Fruit fly (Drosophila melanogaster) whole organism, wandering third instar larva: ENCODE data around the gene Argk2.

Experiments used
- CG32264 ChIP-seq: fragments of 200-800 bp; sonication (Bioruptor generic); optimal IDR thresholded peaks from 2 replicates; lab custom pipeline; 2016; ENCODE audit warnings: missing biosample characterization, missing genetic modification characterization
- CG9705 ChIP-seq: fragments of 200-800 bp; sonication (Bioruptor generic); optimal IDR thresholded peaks from 2 replicates; lab custom pipeline; 2018; ENCODE audit warnings: missing biosample characterization, mild to moderate bottlenecking, missing genetic modification characterization
- CrebA ChIP-seq: fragments of 200-800 bp; sonication (Bioruptor generic); optimal IDR thresholded peaks from 2 replicates; lab custom pipeline; 2016; ENCODE audit warnings: missing biosample characterization, mild to moderate bottlenecking, missing genetic modification characterization, borderline replicate concordance
- Dfd ChIP-seq: fragments of >200 bp; optimal IDR thresholded peaks from 2 replicates; lab custom pipeline; 2017; ENCODE audit warnings: missing biosample characterization, missing genetic modification characterization
- Dif ChIP-seq: fragments of 200-275, 200-300 bp; sonication (Bioruptor generic); optimal IDR thresholded peaks from 2 replicates; lab custom pipeline; 2018; ENCODE audit warnings: missing biosample characterization, missing genetic modification characterization; ENCODE audit not compliant: partially characterized antibody
- Hnf4 ChIP-seq: fragments of 200-800 bp; sonication (Bioruptor generic); optimal IDR thresholded peaks from 2 replicates; lab custom pipeline; 2016; ENCODE audit warnings: missing biosample characterization, mild to moderate bottlenecking, missing genetic modification characterization
- Hr78 ChIP-seq: fragments of >200 bp; optimal IDR thresholded peaks from 2 replicates; lab custom pipeline; 2017; ENCODE audit warnings: missing biosample characterization, missing genetic modification characterization
- Hr83 ChIP-seq: fragments of 200-300 bp; sonication (Bioruptor generic); optimal IDR thresholded peaks from 2 replicates; lab custom pipeline; 2016; ENCODE audit warnings: missing biosample characterization, mild to moderate bottlenecking, missing genetic modification characterization, moderate library complexity; ENCODE audit not compliant: poor library complexity, severe bottlenecking
- Jra ChIP-seq: sonication (Bioruptor generic); optimal IDR thresholded peaks from 2 replicates; lab custom pipeline; 2016; ENCODE audit warnings: missing biosample characterization, missing genetic modification characterization
- Mio ChIP-seq: sonication (Bioruptor generic); optimal IDR thresholded peaks from 2 replicates; lab custom pipeline; 2016; ENCODE audit warnings: missing biosample characterization, missing genetic modification characterization
- Myc ChIP-seq: fragments of >200 bp; optimal IDR thresholded peaks from 2 replicates; lab custom pipeline; 2017
- OdsH ChIP-seq: fragments of 200-800 bp; sonication (Bioruptor generic); optimal IDR thresholded peaks from 2 replicates; lab custom pipeline; 2016; ENCODE audit warnings: missing biosample characterization, mild to moderate bottlenecking, missing genetic modification characterization
- Rel ChIP-seq, 2 experiments: fragments of 200-800 bp; sonication (Bioruptor generic) in 1 of 2; optimal IDR thresholded peaks; 2 replicates in 1 of 2; 3 replicates in 1 of 2; lab custom pipeline; 2016 to 2019; ENCODE audit warnings: mild to moderate bottlenecking in 2 of 2, missing biosample characterization in 2 of 2, missing genetic modification characterization in 2 of 2, moderate library complexity in 1 of 2
- Sp1 ChIP-seq: fragments of 200-800 bp; sonication (Bioruptor generic); optimal IDR thresholded peaks from 3 replicates; lab custom pipeline; 2019; ENCODE audit warnings: missing biosample characterization, mild to moderate bottlenecking, missing genetic modification characterization, moderate library complexity
- Vsx2 ChIP-seq: fragments of 200-300, 225-300 bp; sonication (Bioruptor generic); optimal IDR thresholded peaks from 2 replicates; lab custom pipeline; 2018; ENCODE audit warnings: missing biosample characterization, missing genetic modification characterization; ENCODE audit not compliant: partially characterized antibody
- brk ChIP-seq: fragments of 200-800 bp; sonication (Bioruptor generic); optimal IDR thresholded peaks from 2 replicates; lab custom pipeline; 2016; ENCODE audit warnings: missing biosample characterization, mild to moderate bottlenecking, missing genetic modification characterization
- dl ChIP-seq, 2 experiments: fragments of 175-275, 200-275 bp in 1 of 2; fragments of 200-275 bp in 1 of 2; sonication (Bioruptor generic); optimal IDR thresholded peaks; lab custom pipeline; 2018; ENCODE audit warnings: mild to moderate bottlenecking in 2 of 2, missing biosample characterization in 2 of 2, missing genetic modification characterization in 2 of 2, moderate library complexity in 2 of 2; ENCODE audit not compliant: partially characterized antibody in 2 of 2, insufficient read depth in 1 of 2
- foxo ChIP-seq, 2 experiments: fragments of 200-800 bp; sonication (Bioruptor generic); optimal IDR thresholded peaks; 2 replicates in 1 of 2; 3 replicates in 1 of 2; lab custom pipeline; 2016 to 2017; ENCODE audit warnings: missing biosample characterization in 2 of 2, missing genetic modification characterization in 2 of 2
- fru ChIP-seq: fragments of 200-800 bp; sonication (Bioruptor generic); optimal IDR thresholded peaks from 3 replicates; lab custom pipeline; 2016; ENCODE audit warnings: missing biosample characterization, mild to moderate bottlenecking, missing genetic modification characterization
- h ChIP-seq: fragments of 200-800 bp; sonication (Bioruptor generic); optimal IDR thresholded peaks from 3 replicates; lab custom pipeline; 2016; ENCODE audit warnings: missing biosample characterization, mild to moderate bottlenecking, missing genetic modification characterization
- jim ChIP-seq: fragments of 175-275, 200-325 bp; sonication (Bioruptor generic); optimal IDR thresholded peaks from 2 replicates; lab custom pipeline; 2016; ENCODE audit warnings: missing biosample characterization, mild to moderate bottlenecking, missing genetic modification characterization
- pan ChIP-seq: fragments of >200 bp; optimal IDR thresholded peaks from 2 replicates; lab custom pipeline; 2017
- psq ChIP-seq: fragments of 200-800 bp; sonication (Bioruptor generic); optimal IDR thresholded peaks from 3 replicates; lab custom pipeline; 2017; ENCODE audit warnings: missing biosample characterization, mild to moderate bottlenecking, missing genetic modification characterization, moderate library complexity
- sage ChIP-seq: fragments of 200-800 bp; sonication (Bioruptor generic); optimal IDR thresholded peaks from 2 replicates; lab custom pipeline; 2016; ENCODE audit warnings: missing biosample characterization, mild to moderate bottlenecking, missing genetic modification characterization
- sv ChIP-seq: fragments of 200-800 bp; sonication (Bioruptor generic); optimal IDR thresholded peaks from 3 replicates; lab custom pipeline; 2016; ENCODE audit warnings: missing biosample characterization, missing genetic modification characterization
- tai ChIP-seq: sonication (Bioruptor generic); optimal IDR thresholded peaks from 2 replicates; lab custom pipeline; 2016; ENCODE audit warnings: missing biosample characterization, missing genetic modification characterization
- usp ChIP-seq: fragments of >200 bp; optimal IDR thresholded peaks from 2 replicates; lab custom pipeline; 2017; ENCODE audit warnings: missing biosample characterization, missing genetic modification characterization

The Argk2 gene

DNA sequence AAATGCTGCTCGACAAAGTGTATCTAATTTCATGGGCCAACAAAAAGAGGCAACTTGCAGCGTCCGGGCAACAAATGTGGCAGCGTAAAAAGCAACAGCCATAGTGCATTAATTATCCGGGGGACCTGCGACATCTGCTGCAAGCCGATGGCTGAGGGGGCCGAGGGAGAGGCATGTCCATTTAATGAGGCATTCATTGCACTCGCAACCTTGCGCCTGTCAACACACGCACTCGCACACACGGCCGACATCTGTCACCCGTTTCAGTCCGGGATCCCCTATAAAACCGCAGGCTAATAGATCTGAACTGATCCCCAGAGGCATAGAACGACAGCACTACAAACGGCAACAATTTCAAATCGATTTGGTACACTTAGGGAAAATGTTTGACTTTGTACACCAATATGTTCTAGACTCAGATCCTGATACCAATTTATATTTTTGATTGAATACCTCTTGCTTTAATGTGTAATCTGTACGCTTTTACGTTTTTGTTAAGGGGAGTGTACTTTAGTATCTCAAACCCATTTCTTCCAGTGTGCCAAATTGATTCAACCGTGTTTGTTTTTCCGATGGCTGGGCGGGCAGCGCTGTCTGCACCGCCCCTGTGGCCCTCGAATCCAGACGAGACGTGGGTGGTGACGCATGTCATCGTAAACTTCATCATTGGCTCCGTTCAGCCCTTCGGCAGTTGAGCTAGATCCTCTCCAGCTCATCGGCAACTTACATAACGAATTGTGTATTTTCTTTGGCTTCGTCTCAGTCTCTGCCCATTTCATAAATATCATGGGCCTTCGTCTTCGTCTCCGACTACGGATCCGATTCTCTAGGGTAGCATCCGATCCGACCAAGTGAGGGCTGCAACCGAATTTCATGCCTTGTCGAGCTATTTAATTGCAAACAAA lies 35.5 kb upstream of the Argk2 start:
- TF ChIP-seq h (no peak), sv (GFP tag; lab: Kevin White, UChicago) (peak; percentile 65)

DNA sequence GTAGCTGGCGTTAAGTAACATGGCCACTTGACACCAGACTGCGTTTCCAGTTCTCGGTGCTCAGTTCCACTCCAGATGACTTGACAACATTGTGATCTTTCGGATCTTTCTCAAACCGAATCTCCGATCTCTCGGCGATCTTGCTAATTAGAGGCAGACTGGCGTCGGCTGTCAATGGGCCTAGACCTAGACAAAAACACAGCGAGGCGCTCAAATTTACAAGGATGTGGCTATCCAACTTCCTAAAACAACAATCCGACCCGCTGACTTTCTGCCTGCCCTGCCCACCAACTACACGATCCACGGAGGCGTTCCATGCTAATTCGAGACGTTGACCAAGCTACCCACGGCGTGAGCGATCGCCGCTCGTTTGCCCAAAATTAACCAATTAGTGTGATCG lies 33.5 kb upstream of the Argk2 start:
- TF ChIP-seq tai (GFP tag; lab: Kevin White, UChicago) (no peak), foxo (GFP tag; optimal IDR thresholded peaks at IDR 0.05; lab: Kevin White, UChicago) (no peak), pan (lab: Kevin White, UChicago) (no peak), Jra (GFP tag; lab: Kevin White, UChicago) (no peak), brk (GFP tag; lab: Kevin White, UChicago) (no peak), Vsx2 (GFP tag; lab: Kevin White, UChicago) (no peak), dl (GFP tag; optimal IDR thresholded peaks at IDR 0.05; lab: Kevin White, UChicago; ENCODE audit: insufficient read depth in 1 of 2, partially characterized antibody in 2 of 2) (no peak), Dfd (GFP tag; lab: Kevin White, UChicago) (no peak), OdsH (GFP tag; lab: Kevin White, UChicago) (no peak), h (no peak), Hr83 (GFP tag; lab: Kevin White, UChicago) (no peak), CG32264 (GFP tag; lab: Kevin White, UChicago) (no peak), Hnf4 (GFP tag; lab: Kevin White, UChicago) (no peak), Mio (GFP tag; lab: Kevin White, UChicago) (no peak), CrebA (no peak), Sp1 (no peak)

DNA sequence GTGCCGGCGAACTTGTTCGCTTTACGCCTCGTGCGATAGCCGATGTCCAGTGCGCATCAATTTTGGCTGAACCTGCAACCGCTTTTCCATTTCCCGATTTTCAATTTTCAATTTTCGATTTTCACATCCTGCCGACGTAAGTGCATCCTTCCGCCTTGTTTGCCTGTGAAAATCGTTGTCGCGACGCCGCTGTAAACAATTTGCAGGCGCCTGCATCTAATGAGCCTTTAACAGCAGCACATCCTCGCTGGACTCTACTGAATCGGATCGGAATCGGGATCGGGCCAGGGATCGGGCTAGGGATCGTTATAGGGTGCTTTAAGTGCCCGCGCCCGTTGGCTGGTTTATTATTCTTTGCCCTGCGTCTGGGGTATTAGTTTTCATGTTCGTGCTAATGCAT lies 29.8 kb upstream of the Argk2 start:
- TF ChIP-seq CG9705 (GFP tag; lab: Kevin White, UChicago): no peak

DNA sequence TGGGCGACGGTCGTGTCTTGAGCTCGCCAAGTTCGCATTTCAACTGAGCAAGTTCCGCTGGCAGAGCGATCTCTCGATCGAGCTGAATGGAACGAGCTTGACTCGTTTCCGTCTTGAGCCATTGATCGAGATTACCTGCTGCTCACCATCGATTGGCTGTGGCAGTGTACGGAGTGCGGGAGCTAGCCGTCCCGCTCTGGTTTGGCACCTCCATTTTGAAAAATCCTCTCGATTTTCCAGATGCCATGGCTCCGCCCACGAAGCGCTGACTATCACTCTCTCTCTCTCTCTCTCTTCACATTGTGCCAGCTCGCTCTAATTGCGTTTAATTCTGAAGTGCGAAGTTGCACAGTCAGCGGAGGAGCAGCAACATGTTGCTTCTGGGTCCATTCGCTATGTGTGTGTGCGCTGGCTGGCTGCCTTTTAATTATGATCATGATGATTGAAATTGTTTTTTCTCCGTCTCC lies 28.0 kb upstream of the Argk2 start, which contains the start of gene Doc2:
Gene Doc2, minus strand, starts transcription at position 51 of the 467 bp plus-strand sequence.
- TF ChIP-seq psq (GFP tag; lab: Kevin White, UChicago): no peak
- TF ChIP-seq Sp1: no peak
- no peak for TF ChIP-seq Jra (GFP tag; lab: Kevin White, UChicago)
- TF ChIP-seq fru (GFP tag; lab: Kevin White, UChicago): no peak
- no peak for TF ChIP-seq Myc
- TF ChIP-seq Dif (GFP tag; lab: Kevin White, UChicago): peak; percentile 24
- TF ChIP-seq jim (GFP tag; lab: Kevin White, UChicago): no peak
- no peak for TF ChIP-seq h
- TF ChIP-seq usp (GFP tag; lab: Kevin White, UChicago): no peak
- TF ChIP-seq dl (GFP tag; optimal IDR thresholded peaks at IDR 0.05; lab: Kevin White, UChicago; ENCODE audit: insufficient read depth in 1 of 2, partially characterized antibody in 2 of 2): peak in 1 of 2 experiments; percentile 23
- no peak for TF ChIP-seq OdsH (GFP tag; lab: Kevin White, UChicago)
- TF ChIP-seq, all 38 proteins: peak for 2

DNA sequence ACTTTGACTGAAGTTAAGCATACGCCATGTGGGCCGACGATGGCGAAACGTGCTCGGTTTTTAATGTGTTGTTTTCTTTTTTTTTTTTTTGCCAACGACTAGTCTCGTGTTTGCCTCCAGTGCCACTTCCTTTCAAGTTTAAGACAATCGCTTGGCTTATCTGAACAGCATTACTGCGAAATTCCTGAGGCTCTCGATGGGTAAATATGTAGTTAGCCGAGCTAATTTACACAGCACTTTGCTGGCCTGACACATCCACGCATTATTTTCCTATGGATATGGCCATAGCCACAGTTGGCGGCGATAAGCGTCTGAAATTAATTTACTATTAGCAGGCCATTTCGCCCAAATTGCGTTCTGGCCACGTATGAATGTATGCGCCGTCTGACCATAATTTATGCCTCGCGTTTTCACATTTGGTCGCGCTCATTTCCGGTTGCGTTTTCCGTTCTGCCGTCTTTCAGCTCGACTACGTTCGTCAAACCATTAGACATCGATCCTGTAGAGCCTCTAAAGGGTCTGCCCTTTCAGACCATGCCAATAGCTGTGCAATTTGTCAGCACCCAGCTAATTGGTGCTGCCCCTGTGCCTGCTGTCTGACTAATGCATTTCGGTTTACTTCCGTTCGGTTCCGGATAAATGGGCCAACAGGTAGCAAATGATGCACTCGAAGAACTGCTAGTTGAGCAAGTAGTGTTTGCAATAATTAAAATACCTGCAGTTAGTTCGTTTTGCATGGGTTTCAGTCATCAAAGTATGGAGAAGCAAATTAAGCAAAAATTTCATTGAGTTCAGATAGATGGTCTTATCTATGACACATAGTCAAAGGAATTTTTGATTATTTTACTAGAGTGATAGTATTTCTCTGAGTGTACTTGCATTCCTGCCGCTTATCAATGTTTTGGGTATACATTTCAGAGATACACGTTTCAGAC lies 26.5 kb upstream of the Argk2 start:
- TF ChIP-seq Hnf4 (GFP tag; lab: Kevin White, UChicago): no peak
- TF ChIP-seq Hr78 (GFP tag; lab: Kevin White, UChicago): no peak
- no peak for TF ChIP-seq sage (GFP tag; lab: Kevin White, UChicago)
- peak; percentile 4 for TF ChIP-seq h
- no peak for TF ChIP-seq Rel (GFP tag; optimal IDR thresholded peaks at IDR 0.05; lab: Kevin White, UChicago)
- no peak for TF ChIP-seq Rel (tag; optimal IDR thresholded peaks at IDR 0.05; lab: Kevin White, UChicago)
- no peak for TF ChIP-seq tai (GFP tag; lab: Kevin White, UChicago)
